Fruit fly (Drosophila melanogaster) whole organism, embryonic: Measurements from ENCODE around the gene CG9616.
A peak's percentile ranks its signal among the peaks of the same experiment; 100 is the strongest.

Experiments used
- Asciz ChIP-seq: fragments of 200-800 bp; sonication (Bioruptor generic); optimal IDR thresholded peaks from 2 replicates; lab custom pipeline; 2017; ENCODE audit warnings: missing biosample characterization, mild to moderate bottlenecking, missing genetic modification characterization, missing genetic modification reagents
- Atf3 ChIP-seq: fragments of 200-800 bp; sonication (Bioruptor generic); optimal IDR thresholded peaks from 3 replicates; lab custom pipeline; 2016; ENCODE audit warnings: missing biosample characterization, missing genetic modification characterization
- BEAF-32 ChIP-seq: fragments of 200-800 bp; sonication (Bioruptor generic); optimal IDR thresholded peaks from 3 replicates; lab custom pipeline; 2017; ENCODE audit warnings: missing biosample characterization, missing genetic modification characterization, mild to moderate bottlenecking, moderate library complexity, missing genetic modification reagents
- CG10431 ChIP-seq: fragments of 200-800 bp; sonication (Bioruptor generic); optimal IDR thresholded peaks from 3 replicates; lab custom pipeline; 2018; ENCODE audit warnings: missing biosample characterization, mild to moderate bottlenecking, missing genetic modification characterization
- CG12391 ChIP-seq: fragments of 200-800 bp; sonication (Bioruptor generic); optimal IDR thresholded peaks from 3 replicates; lab custom pipeline; 2018; ENCODE audit warnings: missing biosample characterization, mild to moderate bottlenecking, missing genetic modification characterization, moderate library complexity
- CG12744 ChIP-seq: fragments of 200-800 bp; sonication (Bioruptor generic); optimal IDR thresholded peaks from 2 replicates; lab custom pipeline; 2016; ENCODE audit warnings: missing biosample characterization, missing genetic modification characterization
- CG16779 ChIP-seq: fragments of 200-800 bp; sonication (Bioruptor generic); IDR thresholded peaks from 2 replicates; pipeline ENCODE4 v1.3.6; 2022; ENCODE audit warnings: missing biosample characterization, missing genetic modification characterization
- CG17328 ChIP-seq: fragments of 200-800 bp; sonication (Bioruptor generic); IDR thresholded peaks from 2 replicates; pipeline ENCODE4 v1.3.6; 2022; ENCODE audit warnings: missing biosample characterization, missing genetic modification characterization
- CG17385 ChIP-seq: fragments of 200-800 bp; sonication (Bioruptor generic); optimal IDR thresholded peaks from 3 replicates; lab custom pipeline; 2018; ENCODE audit warnings: missing biosample characterization, mild to moderate bottlenecking, missing genetic modification characterization
- CG1832 ChIP-seq: fragments of 200-800 bp; sonication (Bioruptor generic); optimal IDR thresholded peaks from 2 replicates; lab custom pipeline; 2017; ENCODE audit warnings: missing biosample characterization, mild to moderate bottlenecking, missing genetic modification characterization, inconsistent platforms
- CG3281 ChIP-seq: fragments of 200-800 bp; sonication (Bioruptor generic); optimal IDR thresholded peaks from 3 replicates; lab custom pipeline; 2017; ENCODE audit warnings: missing biosample characterization, mild to moderate bottlenecking, missing genetic modification characterization
- CG33213 ChIP-seq: fragments of 200-800 bp; sonication (Bioruptor generic); optimal IDR thresholded peaks from 3 replicates; lab custom pipeline; 2016; ENCODE audit warnings: missing biosample characterization, missing genetic modification characterization
- CG7271 ChIP-seq: fragments of 200-800 bp; sonication (Bioruptor generic); optimal IDR thresholded peaks from 2 replicates; lab custom pipeline; 2018; ENCODE audit warnings: missing biosample characterization, mild to moderate bottlenecking, missing genetic modification characterization, moderate library complexity
- CG7839 ChIP-seq: fragments of 200-800 bp; sonication (Bioruptor generic); optimal IDR thresholded peaks from 3 replicates; lab custom pipeline; 2018; ENCODE audit warnings: missing biosample characterization, mild to moderate bottlenecking, missing genetic modification characterization, moderate library complexity
- CG7987 ChIP-seq: fragments of 200-800 bp; sonication (Bioruptor generic); optimal IDR thresholded peaks from 2 replicates; lab custom pipeline; 2018; ENCODE audit warnings: missing biosample characterization, mild to moderate bottlenecking, missing genetic modification characterization, moderate library complexity
- CG9437 ChIP-seq: fragments of 200-800 bp; sonication (Bioruptor generic); optimal IDR thresholded peaks from 2 replicates; lab custom pipeline; 2018; ENCODE audit warnings: missing biosample characterization, mild to moderate bottlenecking, missing genetic modification characterization
- Hmr ChIP-seq: fragments of 200-800 bp; sonication (Bioruptor generic); optimal IDR thresholded peaks from 3 replicates; lab custom pipeline; 2017; ENCODE audit warnings: mild to moderate bottlenecking, missing biosample characterization, missing genetic modification reagents, missing genetic modification characterization
- Hmx ChIP-seq: fragments of 200-800 bp; sonication (Bioruptor generic); optimal IDR thresholded peaks from 2 replicates; lab custom pipeline; 2016; ENCODE audit warnings: missing biosample characterization, missing genetic modification characterization
- Hr39 ChIP-seq: fragments of >200 bp; optimal IDR thresholded peaks from 2 replicates; lab custom pipeline; 2017
- Jarid2 ChIP-seq: fragments of 200-800 bp; sonication (Bioruptor generic); optimal IDR thresholded peaks from 3 replicates; lab custom pipeline; 2017; ENCODE audit warnings: mild to moderate bottlenecking, missing biosample characterization, missing genetic modification reagents, missing genetic modification characterization
- Max ChIP-seq: fragments of 200-800 bp; sonication (Bioruptor generic); optimal IDR thresholded peaks from 2 replicates; lab custom pipeline; 2016; ENCODE audit warnings: missing biosample characterization, mild to moderate bottlenecking, missing genetic modification characterization
- Med ChIP-seq: fragments of 200-800 bp; sonication (Bioruptor generic); peaks from one replicate; lab custom pipeline; 2016; ENCODE audit warnings: missing biosample characterization, missing genetic modification characterization, mild to moderate bottlenecking, inconsistent platforms, moderate library complexity
- NfI ChIP-seq: fragments of 200-800 bp; sonication (Bioruptor generic); optimal IDR thresholded peaks from 3 replicates; lab custom pipeline; 2018; ENCODE audit warnings: missing biosample characterization, mild to moderate bottlenecking, missing genetic modification characterization, moderate library complexity
- PHDP ChIP-seq: fragments of 200-800 bp; sonication (Bioruptor generic); optimal IDR thresholded peaks from 3 replicates; lab custom pipeline; 2018; ENCODE audit warnings: missing biosample characterization, mild to moderate bottlenecking, missing genetic modification characterization, moderate library complexity
- Sox100B ChIP-seq: fragments of 200-800 bp; sonication (Bioruptor generic); optimal IDR thresholded peaks from 3 replicates; lab custom pipeline; 2018; ENCODE audit warnings: missing biosample characterization, mild to moderate bottlenecking, missing genetic modification characterization
- Sox102F ChIP-seq: fragments of 200-800 bp; sonication (Bioruptor generic); optimal IDR thresholded peaks from 2 replicates; lab custom pipeline; 2018; ENCODE audit warnings: missing biosample characterization, mild to moderate bottlenecking, missing genetic modification characterization, moderate library complexity
- Sry-β ChIP-seq: fragments of 200-800 bp; sonication (Bioruptor generic); optimal IDR thresholded peaks from 2 replicates; lab custom pipeline; 2018; ENCODE audit warnings: missing biosample characterization, mild to moderate bottlenecking, missing genetic modification characterization, moderate library complexity
- Ssrp ChIP-seq: fragments of 200-800 bp; sonication (Bioruptor generic); optimal IDR thresholded peaks from 2 replicates; lab custom pipeline; 2018; ENCODE audit warnings: missing biosample characterization, mild to moderate bottlenecking, missing genetic modification characterization, moderate library complexity
- TFAM ChIP-seq: fragments of 200-800 bp; sonication (Bioruptor generic); optimal IDR thresholded peaks from 2 replicates; lab custom pipeline; 2017; ENCODE audit warnings: missing biosample characterization, missing genetic modification characterization, inconsistent platforms
- bigmax ChIP-seq: fragments of 200-800 bp; sonication (Bioruptor generic); optimal IDR thresholded peaks from 2 replicates; lab custom pipeline; 2018; ENCODE audit warnings: missing biosample characterization, mild to moderate bottlenecking, missing genetic modification characterization
- bsh ChIP-seq, 2 experiments: fragments of 200-800 bp; sonication (Bioruptor generic); optimal IDR thresholded peaks; 2 replicates each; lab custom pipeline; 2017 to 2018; ENCODE audit warnings: mild to moderate bottlenecking in 2 of 2, missing biosample characterization in 2 of 2, missing genetic modification characterization in 2 of 2, moderate library complexity in 1 of 2
- chif ChIP-seq, 2 experiments: fragments of 200-800 bp; sonication (Bioruptor generic); optimal IDR thresholded peaks; 3 replicates each; lab custom pipeline; 2016; ENCODE audit warnings: missing biosample characterization in 2 of 2, missing genetic modification characterization in 2 of 2
- chm ChIP-seq: fragments of 200-800 bp; sonication (Bioruptor generic); IDR thresholded peaks from 2 replicates; pipeline ENCODE4 v1.3.6; 2022; ENCODE audit warnings: missing biosample characterization, missing genetic modification characterization
- chn ChIP-seq: fragments of 200-800 bp; sonication (Bioruptor generic); optimal IDR thresholded peaks from 2 replicates; lab custom pipeline; 2016; ENCODE audit warnings: missing biosample characterization, missing genetic modification characterization
- corto ChIP-seq: fragments of 200-800 bp; sonication (Bioruptor generic); optimal IDR thresholded peaks from 2 replicates; lab custom pipeline; 2016; ENCODE audit warnings: missing biosample characterization, mild to moderate bottlenecking, missing genetic modification characterization, moderate library complexity
- crc ChIP-seq: fragments of 200-800 bp; sonication (Bioruptor generic); optimal IDR thresholded peaks from 2 replicates; lab custom pipeline; 2016; ENCODE audit warnings: missing biosample characterization, missing genetic modification characterization
- crol ChIP-seq: fragments of 200-800 bp; sonication (Bioruptor generic); IDR thresholded peaks from 2 replicates; pipeline ENCODE4 v1.3.6; 2022; ENCODE audit warnings: missing biosample characterization, missing genetic modification characterization
- dati ChIP-seq: fragments of 200-800 bp; sonication (Bioruptor generic); IDR thresholded peaks from 2 replicates; pipeline ENCODE4 v1.3.6; 2022; ENCODE audit warnings: missing biosample characterization, missing genetic modification characterization
- dmrt99B ChIP-seq: fragments of 200-800 bp; sonication (Bioruptor generic); optimal IDR thresholded peaks from 2 replicates; lab custom pipeline; 2018; ENCODE audit warnings: missing biosample characterization, mild to moderate bottlenecking, missing genetic modification characterization, moderate library complexity
- eve ChIP-seq, 2 experiments: fragments of >200 bp; optimal IDR thresholded peaks; 2 replicates each; lab custom pipeline; 2017; ENCODE audit warnings: missing biosample characterization in 2 of 2, missing genetic modification characterization in 2 of 2
- fd96Cb ChIP-seq: fragments of 200-800 bp; sonication (Bioruptor generic); optimal IDR thresholded peaks from 2 replicates; lab custom pipeline; 2018; ENCODE audit warnings: missing biosample characterization, mild to moderate bottlenecking, missing genetic modification characterization, moderate library complexity
- hb ChIP-seq: fragments of 200-800 bp; sonication (Bioruptor generic); IDR thresholded peaks from 3 replicates; pipeline ENCODE4 v1.3.6; 2022; ENCODE audit warnings: missing biosample characterization, missing genetic modification characterization; ENCODE audit not compliant: partially characterized antibody
- ind ChIP-seq: fragments of 200-800 bp; sonication (Bioruptor generic); optimal IDR thresholded peaks from 3 replicates; lab custom pipeline; 2016; ENCODE audit warnings: missing biosample characterization, missing genetic modification characterization
- jing ChIP-seq: fragments of 200-800 bp; sonication (Bioruptor generic); optimal IDR thresholded peaks from 2 replicates; lab custom pipeline; 2018; ENCODE audit warnings: missing biosample characterization, mild to moderate bottlenecking, missing genetic modification characterization
- onecut ChIP-seq: fragments of 200-800 bp; sonication (Bioruptor generic); IDR thresholded peaks from 2 replicates; pipeline ENCODE4 v1.3.6; 2022; ENCODE audit warnings: missing biosample characterization, missing genetic modification characterization
- pb ChIP-seq: fragments of 200-800 bp; sonication (Bioruptor generic); optimal IDR thresholded peaks from 3 replicates; lab custom pipeline; 2016; ENCODE audit warnings: missing biosample characterization, missing genetic modification characterization
- phol ChIP-seq: fragments of 200-800 bp; sonication (Bioruptor generic); optimal IDR thresholded peaks from 3 replicates; lab custom pipeline; 2018; ENCODE audit warnings: missing biosample characterization, mild to moderate bottlenecking, missing genetic modification characterization, moderate library complexity
- repo ChIP-seq: fragments of 200-800 bp; sonication (Bioruptor generic); optimal IDR thresholded peaks from 2 replicates; lab custom pipeline; 2016; ENCODE audit warnings: missing biosample characterization, missing genetic modification characterization
- sens ChIP-seq: fragments of 200-800 bp; sonication (Bioruptor generic); peaks from one replicate; lab custom pipeline; 2016; ENCODE audit warnings: missing biosample characterization, missing genetic modification characterization
- sim ChIP-seq: fragments of 200-800 bp; sonication (Bioruptor generic); IDR thresholded peaks from 2 replicates; pipeline ENCODE4 v1.3.6; 2022; ENCODE audit warnings: missing biosample characterization, missing genetic modification characterization
- ssp ChIP-seq: fragments of 200-800 bp; sonication (Bioruptor generic); IDR thresholded peaks from 2 replicates; pipeline ENCODE4 v1.3.6; 2022; ENCODE audit warnings: missing biosample characterization, missing genetic modification characterization
- unpg ChIP-seq: fragments of 200-800 bp; sonication (Bioruptor generic); optimal IDR thresholded peaks from 3 replicates; lab custom pipeline; 2018; ENCODE audit warnings: missing biosample characterization, mild to moderate bottlenecking, missing genetic modification characterization, moderate library complexity

The CG9616 gene

dm6 chr3R:14284422-14284760 lies 39.1 kb upstream of the CG9616 start (continued):
- TF ChIP-seq Hmr (GFP tag; lab: Kevin White, UChicago) (no peak), chn (GFP tag; lab: Kevin White, UChicago) (no peak), pb (GFP tag; lab: Kevin White, UChicago) (no peak), CG1832 (GFP tag; lab: Kevin White, UChicago) (no peak), CG7839 (tag; lab: Kevin White, UChicago) (peak; percentile 19), Sox100B (GFP tag; lab: Kevin White, UChicago) (peak; percentile 51), CG7271 (tag; lab: Kevin White, UChicago) (peak; percentile 6), jing (GFP tag; lab: Kevin White, UChicago) (peak; percentile 9), Jarid2 (GFP tag; lab: Kevin White, UChicago) (no peak), CG12391 (tag; lab: Kevin White, UChicago) (no peak), Hmx (no peak), CG16779 (GFP tag; lab: Robert Waterston, UW) (no peak), crol (GFP tag; lab: Robert Waterston, UW) (no peak), CG10431 (peak; percentile 23), sens (GFP tag; lab: Kevin White, UChicago) (peak; percentile 79), NfI (GFP tag; lab: Kevin White, UChicago) (no peak), repo (GFP tag; lab: Kevin White, UChicago) (no peak), Med (GFP tag; lab: Kevin White, UChicago) (peak; percentile 75), Hr39 (lab: Kevin White, UChicago) (no peak), corto (GFP tag; lab: Kevin White, UChicago) (no peak), crc (GFP tag; lab: Kevin White, UChicago) (no peak), dmrt99B (tag; lab: Kevin White, UChicago) (peak; percentile 29), Atf3 (GFP tag; lab: Kevin White, UChicago) (no peak), CG9437 (GFP tag; lab: Kevin White, UChicago) (peak; percentile 5), ssp (no peak), phol (tag; lab: Kevin White, UChicago) (peak; percentile 23), TFAM (GFP tag; lab: Kevin White, UChicago) (no peak), chm (GFP tag; lab: Robert Waterston, UW) (no peak), bigmax (GFP tag; lab: Kevin White, UChicago) (no peak), hb (GFP tag; lab: Robert Waterston, UW) (no peak), CG3281 (GFP tag; lab: Kevin White, UChicago) (no peak), PHDP (tag; lab: Kevin White, UChicago) (peak; percentile 18), CG33213 (GFP tag; lab: Kevin White, UChicago) (peak; percentile 13), Sox102F (GFP tag; lab: Kevin White, UChicago) (peak; percentile 40), Max (GFP tag; lab: Kevin White, UChicago) (no peak), chif (GFP tag; optimal IDR thresholded peaks at IDR 0.05; lab: Kevin White, UChicago) (no peak), dati (GFP tag; lab: Robert Waterston, UW) (no peak), fd96Cb (no peak), onecut (GFP tag; lab: Robert Waterston, UW) (peak; percentile 51), Asciz (peak; percentile 24), CG17328 (GFP tag; lab: Robert Waterston, UW) (no peak), sim (no peak), bsh (GFP tag; optimal IDR thresholded peaks at IDR 0.05; lab: Kevin White, UChicago) (peak in 1 of 2 experiments; percentile 23), Sry-β (GFP tag; lab: Kevin White, UChicago) (no peak), unpg (peak; percentile 16), BEAF-32 (GFP tag; lab: Kevin White, UChicago) (no peak), CG7987 (no peak), eve (GFP tag; optimal IDR thresholded peaks at IDR 0.05; lab: Kevin White, UChicago) (peak in 1 of 2 experiments; percentile 71), ind (GFP tag; lab: Kevin White, UChicago) (no peak), CG12744 (no peak), Ssrp (tag; lab: Kevin White, UChicago) (peak; percentile 15), CG17385 (GFP tag; lab: Kevin White, UChicago) (peak; percentile 8)
